Worm (Caenorhabditis elegans): ENCODE data around the gene T07F8.1.

T07F8.1 gene

DNA sequence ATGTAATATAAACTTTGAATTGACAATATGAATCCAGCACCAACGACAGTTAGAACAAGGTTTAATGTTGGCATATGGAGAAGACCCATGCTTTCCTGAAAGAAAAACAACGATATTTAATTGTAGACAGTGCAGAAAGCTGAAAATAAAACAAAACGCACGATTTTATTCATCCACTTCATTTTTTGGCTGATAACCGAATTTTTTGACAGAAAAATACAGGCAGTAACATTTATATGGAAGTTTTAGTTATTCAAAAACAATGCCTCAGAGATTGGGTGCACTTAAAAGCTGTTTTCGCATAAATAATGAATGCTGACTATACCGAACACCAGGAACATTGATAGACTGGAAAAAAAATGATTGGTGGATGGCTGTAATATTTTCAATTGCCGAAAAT lies 17.6 kb downstream of the T07F8.1 start, which contains the start of gene mfsd-13.2:
mfsd-13.2 (minus strand) TSS at position 101 of the 400 bp plus-strand sequence.
- no peak for TF ChIP-seq ceh-43 (GFP tag; optimal IDR thresholded peaks at IDR 0.05)
- TF ChIP-seq bed-3 (GFP tag; optimal IDR thresholded peaks at IDR 0.05), result no peak
- TF ChIP-seq hlh-1 (tag; optimal IDR thresholded peaks at IDR 0.05), result no peak
- TF ChIP-seq mls-2 (tag; optimal IDR thresholded peaks at IDR 0.05), result no peak
- TF ChIP-seq lin-13 (tag; optimal IDR thresholded peaks at IDR 0.05), result no peak

DNA sequence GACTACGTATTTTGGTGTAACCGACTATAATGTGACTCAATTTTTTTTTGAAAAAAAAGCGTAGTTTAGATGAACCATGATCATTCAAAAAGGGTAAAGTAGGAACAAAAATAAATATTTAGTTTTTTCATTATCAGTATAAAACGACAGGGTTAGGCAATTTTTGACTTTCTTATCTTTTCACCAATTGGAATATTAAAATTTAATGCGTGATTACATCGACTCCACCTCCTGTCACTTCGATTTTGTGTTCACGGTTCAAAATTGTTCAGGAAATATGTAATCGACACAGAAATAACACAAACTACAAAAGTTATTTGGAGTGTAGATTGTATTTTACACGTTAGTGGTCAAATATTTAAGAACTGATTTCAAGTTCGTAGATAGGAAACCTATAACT lies 18.6 kb downstream of the T07F8.1 start:
- TF ChIP-seq unc-62 (GFP tag; optimal IDR thresholded peaks at IDR 0.05), result no peak
- TF ChIP-seq nhr-237 (tag; optimal IDR thresholded peaks at IDR 0.05), result no peak
- TF ChIP-seq ces-1 (GFP tag; optimal IDR thresholded peaks at IDR 0.05), result no peak
- no peak for TF ChIP-seq ztf-11 (tag; optimal IDR thresholded peaks at IDR 0.05)
- no peak for TF ChIP-seq lin-13 (tag; optimal IDR thresholded peaks at IDR 0.05)
- no peak for TF ChIP-seq drap-1 (GFP tag; optimal IDR thresholded peaks at IDR 0.05)
- no peak for TF ChIP-seq tbx-8 (GFP tag; optimal IDR thresholded peaks at IDR 0.05)
- TF ChIP-seq lsy-2 (tag; optimal IDR thresholded peaks at IDR 0.05), result no peak
- no peak for TF ChIP-seq sem-2 (GFP tag; optimal IDR thresholded peaks at IDR 0.05)
- TF ChIP-seq mep-1 (tag; optimal IDR thresholded peaks at IDR 0.05), result no peak
- no peak for TF ChIP-seq M03D4.4 (tag; optimal IDR thresholded peaks at IDR 0.05)
- TF ChIP-seq hlh-1 (tag; optimal IDR thresholded peaks at IDR 0.05), result no peak
- TF ChIP-seq flh-1 (GFP tag; optimal IDR thresholded peaks at IDR 0.05), result no peak
- no peak for TF ChIP-seq ceh-83 (GFP tag; optimal IDR thresholded peaks at IDR 0.05)
- no peak for TF ChIP-seq zip-8 (tag; optimal IDR thresholded peaks at IDR 0.05)
- TF ChIP-seq cnd-1 (tag; optimal IDR thresholded peaks at IDR 0.05), result no peak
- no peak for TF ChIP-seq nhr-2 (tag; optimal IDR thresholded peaks at IDR 0.05)
- no peak for TF ChIP-seq mab-5 (tag; optimal IDR thresholded peaks at IDR 0.05)
- no peak for TF ChIP-seq unc-120 (tag; optimal IDR thresholded peaks at IDR 0.05; ENCODE audit: poor library complexity, severe bottlenecking)

- TF ChIP-seq lin-13 (tag; optimal IDR thresholded peaks at IDR 0.05) (no peak), sem-2 (GFP tag; optimal IDR thresholded peaks at IDR 0.05) (no peak), snpc-4 (tag; optimal IDR thresholded peaks at IDR 0.05) (no peak), nhr-28 (tag; optimal IDR thresholded peaks at IDR 0.05) (no peak), blmp-1 (tag; optimal IDR thresholded peaks at IDR 0.05) (no peak), mep-1 (tag; optimal IDR thresholded peaks at IDR 0.05) (no peak), elt-3 (tag; optimal IDR thresholded peaks at IDR 0.05) (no peak), ztf-11 (tag; optimal IDR thresholded peaks at IDR 0.05) (no peak), lsy-2 (tag; optimal IDR thresholded peaks at IDR 0.05) (no peak), ham-2 (GFP tag; optimal IDR thresholded peaks at IDR 0.05) (no peak), nhr-2 (tag; optimal IDR thresholded peaks at IDR 0.05) (no peak), unc-39 (tag; optimal IDR thresholded peaks at IDR 0.05) (no peak), drap-1 (GFP tag; optimal IDR thresholded peaks at IDR 0.05) (no peak), flh-1 (GFP tag; optimal IDR thresholded peaks at IDR 0.05) (no peak), unc-120 (tag; optimal IDR thresholded peaks at IDR 0.05; ENCODE audit: poor library complexity, severe bottlenecking) (no peak), ceh-83 (GFP tag; optimal IDR thresholded peaks at IDR 0.05) (no peak), lin-32 (GFP tag; optimal IDR thresholded peaks at IDR 0.05) (no peak), sptf-1 (tag; optimal IDR thresholded peaks at IDR 0.05) (no peak), ceh-43 (GFP tag; optimal IDR thresholded peaks at IDR 0.05) (no peak)
Observed at ce11 chrII:7168712-7169111, 20.5 kb downstream of the T07F8.1 start, which contains the start of gene col-36. Gene col-36, minus strand, starts transcription at chrII:7168812.

DNA sequence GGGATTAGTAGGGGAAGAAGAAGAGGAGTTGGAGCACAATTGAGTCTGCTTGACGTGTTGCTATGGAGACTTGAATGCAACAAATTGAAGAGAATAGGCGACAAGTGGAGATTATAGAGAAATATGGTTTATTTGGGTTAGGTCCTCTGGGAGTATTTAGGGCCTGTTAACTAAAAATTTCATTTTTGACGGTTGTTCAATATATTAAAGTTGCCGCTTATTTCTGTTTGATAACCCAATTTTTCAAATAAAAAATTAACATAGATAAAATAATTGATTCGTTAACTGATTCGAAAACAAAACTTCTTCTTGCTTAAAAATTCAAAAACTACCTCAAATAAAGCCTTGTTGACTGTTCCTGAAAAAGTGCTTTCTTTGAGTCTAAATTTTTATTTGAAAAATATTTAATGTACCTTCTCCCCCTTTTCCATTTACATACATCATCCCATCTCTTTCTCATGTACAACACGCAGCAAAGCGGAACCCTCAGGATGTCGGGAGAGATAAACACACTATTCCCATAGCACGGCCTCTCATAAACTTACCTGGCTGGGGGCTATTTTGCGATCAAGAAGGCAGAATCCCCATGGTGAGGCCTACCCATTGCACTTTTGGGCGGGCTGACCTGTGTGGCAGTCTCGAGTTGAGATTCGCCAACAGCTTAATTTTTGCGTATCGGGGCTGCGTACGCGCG lies 23.3 kb downstream of the T07F8.1 start, which contains the start of gene dyf-13:
dyf-13 (minus strand) TSS at position 51 of the 694 bp plus-strand sequence.
- TF ChIP-seq ces-1 (GFP tag; optimal IDR thresholded peaks at IDR 0.05), result no peak
- TF ChIP-seq elt-1 (tag; optimal IDR thresholded peaks at IDR 0.05; ENCODE audit: borderline replicate concordance, insufficient read depth), result no peak
- no peak for TF ChIP-seq flh-1 (GFP tag; optimal IDR thresholded peaks at IDR 0.05)
- no peak for TF ChIP-seq ceh-83 (GFP tag; optimal IDR thresholded peaks at IDR 0.05)
- no peak for TF ChIP-seq mab-5 (tag; optimal IDR thresholded peaks at IDR 0.05)
- no peak for TF ChIP-seq unc-39 (tag; optimal IDR thresholded peaks at IDR 0.05)
- no peak for TF ChIP-seq nhr-237 (tag; optimal IDR thresholded peaks at IDR 0.05)
- TF ChIP-seq M03D4.4 (tag; optimal IDR thresholded peaks at IDR 0.05), result no peak
- no peak for TF ChIP-seq elt-3 (tag; optimal IDR thresholded peaks at IDR 0.05)
- no peak for TF ChIP-seq sem-2 (GFP tag; optimal IDR thresholded peaks at IDR 0.05)
- no peak for TF ChIP-seq drap-1 (GFP tag; optimal IDR thresholded peaks at IDR 0.05)

All from whole organism, mixed stage, embryonic.